Fruit fly (Drosophila melanogaster) whole organism, embryonic: Measurements from ENCODE around the gene nan.

ENCODE experiments used
- Bdp1 ChIP-seq: fragments of 200-800 bp; sonication (Bioruptor generic); optimal IDR thresholded peaks from 3 replicates; lab custom pipeline; 2016; ENCODE audit warnings: missing biosample characterization, missing genetic modification characterization
- CG10209 ChIP-seq: fragments of 200-800 bp; sonication (Bioruptor generic); optimal IDR thresholded peaks from 3 replicates; lab custom pipeline; 2017; ENCODE audit warnings: missing biosample characterization, mild to moderate bottlenecking, missing genetic modification characterization, missing genetic modification reagents
- CG10462 ChIP-seq: fragments of 200-800 bp; sonication (Bioruptor generic); optimal IDR thresholded peaks from 2 replicates; lab custom pipeline; 2016; ENCODE audit warnings: missing biosample characterization, missing genetic modification characterization
- CG10543 ChIP-seq: fragments of 200-800 bp; sonication (Bioruptor generic); optimal IDR thresholded peaks from 3 replicates; lab custom pipeline; 2017; ENCODE audit warnings: missing biosample characterization, mild to moderate bottlenecking, missing genetic modification characterization, moderate library complexity
- CG13287 ChIP-seq: fragments of 200-800 bp; sonication (Bioruptor generic); IDR thresholded peaks from 2 replicates; pipeline ENCODE4 v1.3.6; 2022; ENCODE audit warnings: missing biosample characterization, missing genetic modification characterization; ENCODE audit not compliant: partially characterized antibody
- CG15011 ChIP-seq: fragments of 200-800 bp; sonication (Bioruptor generic); optimal IDR thresholded peaks from 3 replicates; lab custom pipeline; 2018; ENCODE audit warnings: missing biosample characterization, mild to moderate bottlenecking, missing genetic modification characterization
- CG16815 ChIP-seq: fragments of 200-800 bp; sonication (Bioruptor generic); optimal IDR thresholded peaks from 3 replicates; lab custom pipeline; 2017; ENCODE audit warnings: missing biosample characterization, mild to moderate bottlenecking, missing genetic modification characterization
- CG18011 ChIP-seq: fragments of 200-800 bp; sonication (Bioruptor generic); optimal IDR thresholded peaks from 2 replicates; lab custom pipeline; 2017; ENCODE audit warnings: missing biosample characterization, missing genetic modification characterization, mild to moderate bottlenecking, moderate library complexity, missing genotype
- CG1832 ChIP-seq: fragments of 200-800 bp; sonication (Bioruptor generic); optimal IDR thresholded peaks from 2 replicates; lab custom pipeline; 2017; ENCODE audit warnings: missing biosample characterization, mild to moderate bottlenecking, missing genetic modification characterization, inconsistent platforms
- CG18599 ChIP-seq: fragments of 200-800 bp; sonication (Bioruptor generic); optimal IDR thresholded peaks from 3 replicates; lab custom pipeline; 2017; ENCODE audit warnings: missing biosample characterization, missing genetic modification characterization, mild to moderate bottlenecking, moderate library complexity, missing genetic modification reagents
- CG2120 ChIP-seq: fragments of 200-800 bp; sonication (Bioruptor generic); optimal IDR thresholded peaks from 3 replicates; lab custom pipeline; 2016; ENCODE audit warnings: missing biosample characterization, missing genetic modification characterization
- CG2678 ChIP-seq: fragments of 200-800 bp; sonication (Bioruptor generic); optimal IDR thresholded peaks from 3 replicates; lab custom pipeline; 2019; ENCODE audit warnings: missing biosample characterization, mild to moderate bottlenecking, missing genetic modification characterization, moderate library complexity
- CG3163 ChIP-seq: fragments of 200-800 bp; sonication (Bioruptor generic); optimal IDR thresholded peaks from 3 replicates; lab custom pipeline; 2016; ENCODE audit warnings: missing biosample characterization, missing genetic modification characterization
- CG32772 ChIP-seq: fragments of 200-800 bp; sonication (Bioruptor generic); IDR thresholded peaks from 2 replicates; pipeline ENCODE4 v1.3.6; 2022; ENCODE audit warnings: missing biosample characterization, missing genetic modification characterization
- CG4820 ChIP-seq: fragments of 200-800 bp; sonication (Bioruptor generic); optimal IDR thresholded peaks from 3 replicates; lab custom pipeline; 2016; ENCODE audit warnings: missing biosample characterization, missing genetic modification characterization
- CG5180 ChIP-seq: fragments of 200-800 bp; sonication (Bioruptor generic); optimal IDR thresholded peaks from 3 replicates; lab custom pipeline; 2017; ENCODE audit warnings: missing biosample characterization, missing genetic modification characterization, mild to moderate bottlenecking, moderate library complexity, missing genetic modification reagents
- CG6175 ChIP-seq: fragments of 200-800 bp; sonication (Bioruptor generic); IDR thresholded peaks from 3 replicates; pipeline ENCODE4 v1.3.6; 2022; ENCODE audit warnings: missing biosample characterization, missing genetic modification characterization
- CG6689 ChIP-seq: fragments of 200-800 bp; sonication (Bioruptor generic); IDR thresholded peaks from 2 replicates; pipeline ENCODE4 v1.3.6; 2022; ENCODE audit warnings: missing biosample characterization, missing genetic modification characterization
- CG8290 ChIP-seq, 3 experiments: fragments of 200-800 bp; sonication (Bioruptor generic); optimal IDR thresholded peaks; 2 replicates each; lab custom pipeline; 2016 to 2019; ENCODE audit warnings: missing biosample characterization in 3 of 3, missing genetic modification characterization in 3 of 3, mild to moderate bottlenecking in 2 of 3, moderate library complexity in 1 of 3
- CG9215 ChIP-seq: fragments of 200-800 bp; sonication (Bioruptor generic); IDR thresholded peaks from 2 replicates; pipeline ENCODE4 v1.3.6; 2022; ENCODE audit warnings: missing biosample characterization, missing genetic modification characterization
- D ChIP-seq, 2 experiments: fragments of 200-800 bp in 1 of 2; fragments of >200 bp in 1 of 2; sonication (Bioruptor generic) in 1 of 2; optimal IDR thresholded peaks; 2 replicates in 1 of 2; 3 replicates in 1 of 2; lab custom pipeline; 2017; ENCODE audit warnings: mild to moderate bottlenecking in 1 of 2, missing biosample characterization in 1 of 2, missing genetic modification characterization in 1 of 2, missing genetic modification reagents in 1 of 2
- Dip3 ChIP-seq: fragments of 200-800 bp; sonication (Bioruptor generic); optimal IDR thresholded peaks from 3 replicates; lab custom pipeline; 2016; ENCODE audit warnings: missing biosample characterization, missing genetic modification characterization
- Drgx ChIP-seq: fragments of 200-800 bp; sonication (Bioruptor generic); IDR thresholded peaks from 2 replicates; pipeline ENCODE4 v1.3.6; 2022; ENCODE audit warnings: missing biosample characterization, missing genetic modification characterization
- H2.0 ChIP-seq: fragments of 200-800 bp; sonication (Bioruptor generic); IDR thresholded peaks from 2 replicates; pipeline ENCODE4 v1.3.6; 2022; ENCODE audit warnings: missing biosample characterization, missing genetic modification characterization
- Hr51 ChIP-seq, 2 experiments: fragments of 200-800 bp; sonication (Bioruptor generic); optimal IDR thresholded peaks; 2 replicates in 1 of 2; 3 replicates in 1 of 2; lab custom pipeline; 2016 to 2018; ENCODE audit warnings: missing biosample characterization in 2 of 2, missing genetic modification characterization in 2 of 2, mild to moderate bottlenecking in 1 of 2, moderate library complexity in 1 of 2
- Med ChIP-seq: fragments of 200-800 bp; sonication (Bioruptor generic); peaks from one replicate; lab custom pipeline; 2016; ENCODE audit warnings: missing biosample characterization, missing genetic modification characterization, mild to moderate bottlenecking, inconsistent platforms, moderate library complexity
- Nf-YC ChIP-seq: fragments of 200-800 bp; optimal IDR thresholded peaks from 3 replicates; lab custom pipeline; 2019; ENCODE audit warnings: missing biosample characterization, mild to moderate bottlenecking, missing genetic modification characterization, moderate library complexity
- Oli ChIP-seq: fragments of 200-800 bp; sonication (Bioruptor generic); optimal IDR thresholded peaks from 2 replicates; lab custom pipeline; 2018; ENCODE audit warnings: missing biosample characterization, mild to moderate bottlenecking, missing genetic modification characterization, moderate library complexity
- Rx ChIP-seq: fragments of 200-800 bp; sonication (Bioruptor generic); IDR thresholded peaks from 2 replicates; pipeline ENCODE4 v1.3.6; 2022; ENCODE audit warnings: missing biosample characterization, missing genetic modification characterization
- Side ChIP-seq: fragments of 200-800 bp; sonication (Bioruptor generic); optimal IDR thresholded peaks from 2 replicates; lab custom pipeline; 2016; ENCODE audit warnings: missing biosample characterization, missing genetic modification characterization
- Xrp1 ChIP-seq: fragments of 200-800 bp; sonication (Bioruptor generic); IDR thresholded peaks from 2 replicates; pipeline ENCODE4 v1.3.6; 2022; ENCODE audit warnings: missing biosample characterization, missing genetic modification characterization
- abd-A ChIP-seq: fragments of 200-800 bp; sonication (Bioruptor generic); optimal IDR thresholded peaks from 3 replicates; lab custom pipeline; 2019; ENCODE audit warnings: missing biosample characterization, mild to moderate bottlenecking, missing genetic modification characterization, moderate library complexity
- ap ChIP-seq: fragments of 200-800 bp; sonication (Bioruptor generic); IDR thresholded peaks from 2 replicates; pipeline ENCODE4 v1.3.6; 2022; ENCODE audit warnings: missing biosample characterization, missing genetic modification characterization
- ash1 ChIP-seq: fragments of 200-800 bp; sonication (Bioruptor generic); optimal IDR thresholded peaks from 2 replicates; lab custom pipeline; 2018; ENCODE audit warnings: missing biosample characterization, mild to moderate bottlenecking, missing genetic modification characterization
- bsh ChIP-seq, 2 experiments: fragments of 200-800 bp; sonication (Bioruptor generic); optimal IDR thresholded peaks; 2 replicates each; lab custom pipeline; 2017 to 2018; ENCODE audit warnings: mild to moderate bottlenecking in 2 of 2, missing biosample characterization in 2 of 2, missing genetic modification characterization in 2 of 2, moderate library complexity in 1 of 2
- caup ChIP-seq: fragments of 200-800 bp; sonication (Bioruptor generic); optimal IDR thresholded peaks from 3 replicates; lab custom pipeline; 2017; ENCODE audit warnings: missing biosample characterization, mild to moderate bottlenecking, missing genetic modification characterization, moderate library complexity; ENCODE audit not compliant: severe bottlenecking
- dmrt11E ChIP-seq: fragments of 200-800 bp; sonication (Bioruptor generic); optimal IDR thresholded peaks from 3 replicates; lab custom pipeline; 2018; ENCODE audit warnings: missing biosample characterization, mild to moderate bottlenecking, missing genetic modification characterization, moderate library complexity
- nerfin-1 ChIP-seq: fragments of 200-800 bp; sonication (Bioruptor generic); optimal IDR thresholded peaks from 3 replicates; lab custom pipeline; 2019; ENCODE audit warnings: missing biosample characterization, mild to moderate bottlenecking, missing genetic modification characterization, moderate library complexity
- nmo ChIP-seq: fragments of 200-800 bp; sonication (Bioruptor generic); optimal IDR thresholded peaks from 2 replicates; lab custom pipeline; 2018; ENCODE audit warnings: missing biosample characterization, mild to moderate bottlenecking, missing genetic modification characterization, moderate library complexity
- oc ChIP-seq: fragments of 200-800 bp; sonication (Bioruptor generic); optimal IDR thresholded peaks from 2 replicates; lab custom pipeline; 2018; ENCODE audit warnings: missing biosample characterization, mild to moderate bottlenecking, missing genetic modification characterization, moderate library complexity
- pita ChIP-seq: fragments of 200-800 bp; sonication (Bioruptor generic); optimal IDR thresholded peaks from 2 replicates; lab custom pipeline; 2017; ENCODE audit warnings: missing biosample characterization, mild to moderate bottlenecking, missing genetic modification characterization
- ranshi ChIP-seq: fragments of 200-800 bp; sonication (Bioruptor generic); IDR thresholded peaks from 2 replicates; pipeline ENCODE4 v1.3.6; 2022; ENCODE audit warnings: missing biosample characterization, missing genetic modification characterization
- sens ChIP-seq: fragments of 200-800 bp; sonication (Bioruptor generic); peaks from one replicate; lab custom pipeline; 2016; ENCODE audit warnings: missing biosample characterization, missing genetic modification characterization
- slou ChIP-seq: fragments of 200-800 bp; sonication (Bioruptor generic); optimal IDR thresholded peaks from 3 replicates; lab custom pipeline; 2016; ENCODE audit warnings: missing biosample characterization, missing genetic modification characterization
- tap ChIP-seq: fragments of 200-800 bp; optimal IDR thresholded peaks from 3 replicates; lab custom pipeline; 2019; ENCODE audit warnings: missing biosample characterization, mild to moderate bottlenecking, missing genetic modification characterization, moderate library complexity
- tin ChIP-seq: fragments of 200-800 bp; sonication (Bioruptor generic); optimal IDR thresholded peaks from 3 replicates; lab custom pipeline; 2016; ENCODE audit warnings: missing biosample characterization, missing genetic modification characterization
- vvl ChIP-seq: fragments of 200-800 bp; sonication (Bioruptor generic); IDR thresholded peaks from 2 replicates; pipeline ENCODE4 v1.3.6; 2022; ENCODE audit warnings: missing biosample characterization, missing genetic modification characterization

The nan gene

dm6 chr3L:14204659-14205568 lies 15.5 kb upstream of the nan start (continued):
- no peak for TF ChIP-seq CG6175 (GFP tag; lab: Robert Waterston, UW)
- no peak for TF ChIP-seq pita (GFP tag; lab: Kevin White, UChicago)
- peak; percentile 47 for TF ChIP-seq sens
- peak in 1 of 2 experiments; percentile 47 for TF ChIP-seq Hr51 (GFP tag; optimal IDR thresholded peaks at IDR 0.05; lab: Kevin White, UChicago)
- TF ChIP-seq nmo = peak; percentile 27
- TF ChIP-seq CG2678 (tag; lab: Kevin White, UChicago) = peak; percentile 73
- peak; percentile 56; the same call in 1 of the 2 replicates for TF ChIP-seq Drgx (GFP tag; lab: Robert Waterston, UW)
- no peak for TF ChIP-seq CG15011 (GFP tag; lab: Kevin White, UChicago)
- no peak for TF ChIP-seq CG16815
- no peak for TF ChIP-seq bsh (GFP tag; optimal IDR thresholded peaks at IDR 0.05; lab: Kevin White, UChicago)
- peak; percentile 39 for TF ChIP-seq abd-A (tag; lab: Kevin White, UChicago)
- TF ChIP-seq CG13287 (GFP tag; lab: Robert Waterston, UW) = peak; percentile 49; the same call in 1 of the 2 replicates
- peak; percentile 30 for TF ChIP-seq nerfin-1
- no peak for TF ChIP-seq CG32772 (GFP tag; lab: Robert Waterston, UW)
- no peak for TF ChIP-seq Med (GFP tag; lab: Kevin White, UChicago)
- TF ChIP-seq ranshi (GFP tag; lab: Robert Waterston, UW) = no peak
- peak; percentile 31; the same call in 1 of the 2 replicates for TF ChIP-seq CG6689 (GFP tag; lab: Robert Waterston, UW)
- peak; percentile 3 for TF ChIP-seq Nf-YC (tag; lab: Kevin White, UChicago)
- TF ChIP-seq CG4820 (GFP tag; lab: Kevin White, UChicago) = no peak
- peak; percentile 25 for TF ChIP-seq Oli
- no peak for TF ChIP-seq CG10462
- TF ChIP-seq H2.0 (GFP tag; lab: Robert Waterston, UW) = peak; percentile 44; the same call in 1 of the 2 replicates
- TF ChIP-seq Xrp1 (GFP tag; lab: Robert Waterston, UW) = peak; percentile 25; the same call in 1 of the 2 replicates
- no peak for TF ChIP-seq ap
- TF ChIP-seq slou (GFP tag; lab: Kevin White, UChicago) = no peak
- TF ChIP-seq CG18011 (GFP tag; lab: Kevin White, UChicago) = no peak
- no peak for TF ChIP-seq CG9215 (GFP tag; lab: Robert Waterston, UW)
- no peak for TF ChIP-seq CG2120
- no peak for TF ChIP-seq CG1832
- TF ChIP-seq ash1 (GFP tag; lab: Kevin White, UChicago) = no peak
- no peak for TF ChIP-seq CG3163 (GFP tag; lab: Kevin White, UChicago)
- no peak for TF ChIP-seq CG10543 (GFP tag; lab: Kevin White, UChicago)
- peak; percentile 99 for TF ChIP-seq CG5180 (GFP tag; lab: Kevin White, UChicago)
- no peak for TF ChIP-seq D (optimal IDR thresholded peaks at IDR 0.05; lab: Kevin White, UChicago)
- TF ChIP-seq D (GFP tag; optimal IDR thresholded peaks at IDR 0.05; lab: Kevin White, UChicago) = no peak
- peak; percentile 32 for TF ChIP-seq CG18599 (GFP tag; lab: Kevin White, UChicago)
- TF ChIP-seq CG8290 (GFP tag; optimal IDR thresholded peaks at IDR 0.05; lab: Kevin White, UChicago) = no peak
- peak in 1 of 2 experiments; percentile 30 for TF ChIP-seq CG8290 (tag; optimal IDR thresholded peaks at IDR 0.05; lab: Kevin White, UChicago)
- no peak for TF ChIP-seq Bdp1
- peak; percentile 36; the same call in 1 of the 2 replicates for TF ChIP-seq vvl
- TF ChIP-seq dmrt11E = no peak
- TF ChIP-seq Rx (GFP tag; lab: Robert Waterston, UW) = no peak
- TF ChIP-seq tin (GFP tag; lab: Kevin White, UChicago) = no peak
- no peak for TF ChIP-seq Dip3 (GFP tag; lab: Kevin White, UChicago)
- TF ChIP-seq oc (tag; lab: Kevin White, UChicago) = no peak
- TF ChIP-seq tap (tag; lab: Kevin White, UChicago) = no peak
- TF ChIP-seq caup (GFP tag; lab: Kevin White, UChicago) = no peak
- no peak for TF ChIP-seq Side (GFP tag; lab: Kevin White, UChicago)
- TF ChIP-seq CG10209 (GFP tag; lab: Kevin White, UChicago) = peak; percentile 50
